Fruit fly (Drosophila melanogaster) whole organism, pupa: Measurements from ENCODE around the gene CG8925.

ENCODE experiments used
- CG10348 ChIP-seq: fragments of 200-800 bp; sonication (Bioruptor generic); IDR thresholded peaks from 2 replicates; pipeline ENCODE4 v1.3.6; 2022; ENCODE audit warnings: missing biosample characterization, missing genetic modification characterization
- CG12605 ChIP-seq: fragments of 200-800 bp; sonication (Bioruptor generic); IDR thresholded peaks from 2 replicates; pipeline ENCODE4 v1.3.6; 2022; ENCODE audit warnings: missing biosample characterization, missing genetic modification characterization
- CG13204 ChIP-seq: fragments of 200-800 bp; sonication (Bioruptor generic); optimal IDR thresholded peaks from 2 replicates; lab custom pipeline; 2018; ENCODE audit warnings: missing biosample characterization, mild to moderate bottlenecking, missing genetic modification characterization, moderate library complexity
- CG14655 ChIP-seq: fragments of 200-800 bp; sonication (Bioruptor generic); optimal IDR thresholded peaks from 3 replicates; lab custom pipeline; 2017; ENCODE audit warnings: mild to moderate bottlenecking, missing biosample characterization, missing genetic modification reagents, missing genetic modification characterization
- CG15710 ChIP-seq: fragments of 200-800 bp; sonication (Bioruptor generic); optimal IDR thresholded peaks from 2 replicates; lab custom pipeline; 2018; ENCODE audit warnings: missing biosample characterization, mild to moderate bottlenecking, missing genetic modification characterization, moderate library complexity
- CG17806 ChIP-seq: fragments of 200-800 bp; sonication (Bioruptor generic); optimal IDR thresholded peaks from 2 replicates; lab custom pipeline; 2018; ENCODE audit warnings: missing biosample characterization, mild to moderate bottlenecking, missing genetic modification characterization, moderate library complexity
- CG32121 ChIP-seq: fragments of 200-800 bp; sonication (Bioruptor generic); IDR thresholded peaks from 2 replicates; pipeline ENCODE4 v1.3.6; 2022; ENCODE audit warnings: missing biosample characterization, missing genetic modification characterization
- CG34367 ChIP-seq: fragments of 200-800 bp; sonication (Bioruptor generic); optimal IDR thresholded peaks from 2 replicates; lab custom pipeline; 2018; ENCODE audit warnings: missing biosample characterization, mild to moderate bottlenecking, missing genetic modification characterization
- CG4496 ChIP-seq: fragments of 200-800 bp; sonication (Bioruptor generic); IDR thresholded peaks from 3 replicates; pipeline ENCODE4 v1.3.6; 2022; ENCODE audit warnings: missing biosample characterization, missing genetic modification characterization
- CG8159 ChIP-seq: fragments of 200-800 bp; sonication (Bioruptor generic); optimal IDR thresholded peaks from 3 replicates; lab custom pipeline; 2018; ENCODE audit warnings: missing biosample characterization, mild to moderate bottlenecking, missing genetic modification characterization, moderate library complexity
- CG8301 ChIP-seq: fragments of 200-800 bp; sonication (Bioruptor generic); optimal IDR thresholded peaks from 2 replicates; lab custom pipeline; 2018; ENCODE audit warnings: missing biosample characterization, mild to moderate bottlenecking, missing genetic modification characterization
- CG9948 ChIP-seq: fragments of 200-800 bp; sonication (Bioruptor generic); optimal IDR thresholded peaks from 2 replicates; lab custom pipeline; 2018; ENCODE audit warnings: missing biosample characterization, mild to moderate bottlenecking, missing genetic modification characterization, moderate library complexity
- D1 ChIP-seq: fragments of 200-800 bp; sonication (Bioruptor generic); optimal IDR thresholded peaks from 2 replicates; lab custom pipeline; 2018; ENCODE audit warnings: missing biosample characterization, mild to moderate bottlenecking, missing genetic modification characterization, moderate library complexity
- EcR ChIP-seq: fragments of 200-800 bp; sonication (Bioruptor generic); optimal IDR thresholded peaks from 3 replicates; lab custom pipeline; 2019; ENCODE audit warnings: missing biosample characterization, missing genetic modification characterization, mild to moderate bottlenecking, moderate library complexity, missing genetic modification reagents
- Ets98B ChIP-seq: fragments of 200-800 bp; sonication (Bioruptor generic); IDR thresholded peaks from 2 replicates; pipeline ENCODE4 v1.3.6; 2022; ENCODE audit warnings: missing biosample characterization, missing genetic modification characterization
- Pif1A ChIP-seq: fragments of 200-800 bp; sonication (Bioruptor generic); optimal IDR thresholded peaks from 3 replicates; lab custom pipeline; 2016; ENCODE audit warnings: missing biosample characterization, missing genetic modification characterization
- Pif1B ChIP-seq: fragments of 200-800 bp; sonication (Bioruptor generic); optimal IDR thresholded peaks from 3 replicates; lab custom pipeline; 2016; ENCODE audit warnings: missing biosample characterization, missing genetic modification characterization
- Snoo ChIP-seq: fragments of 200-800 bp; sonication (Bioruptor generic); optimal IDR thresholded peaks from 3 replicates; lab custom pipeline; 2017; ENCODE audit warnings: missing biosample characterization, mild to moderate bottlenecking, missing genetic modification characterization, inconsistent platforms
- fd96Ca ChIP-seq: fragments of 200-800 bp; sonication (Bioruptor generic); IDR thresholded peaks from 3 replicates; pipeline ENCODE4 v1.3.6; 2022; ENCODE audit warnings: missing biosample characterization, missing genetic modification characterization
- gl ChIP-seq: fragments of 200-800 bp; sonication (Bioruptor generic); optimal IDR thresholded peaks from 2 replicates; lab custom pipeline; 2018; ENCODE audit warnings: missing biosample characterization, mild to moderate bottlenecking, missing genetic modification characterization
- rn ChIP-seq: fragments of 200-800 bp; sonication (Bioruptor generic); IDR thresholded peaks from 2 replicates; pipeline ENCODE4 v1.3.6; 2022; ENCODE audit warnings: missing biosample characterization, missing genetic modification characterization

Gene CG8925

dm6 chr3R:16156032-16156431 is 15.8 kb upstream of the CG8925 start:
- TF ChIP-seq fd96Ca (no peak), CG32121 (GFP tag; lab: Robert Waterston, UW) (no peak), CG13204 (GFP tag; lab: Kevin White, UChicago) (no peak), CG14655 (GFP tag; lab: Kevin White, UChicago) (no peak), CG12605 (GFP tag; lab: Robert Waterston, UW) (no peak), CG34367 (no peak), CG10348 (GFP tag; lab: Robert Waterston, UW) (no peak), Ets98B (no peak), EcR (no peak), Snoo (no peak)

- TF ChIP-seq D1 (tag; lab: Kevin White, UChicago): peak; percentile 52
- TF ChIP-seq CG32121 (GFP tag; lab: Robert Waterston, UW): peak; percentile 55; the same call in 1 of the 2 replicates
- TF ChIP-seq Pif1A (GFP tag; lab: Kevin White, UChicago): peak; percentile 67
- peak; percentile 50 for TF ChIP-seq CG4496 (GFP tag; lab: Robert Waterston, UW)
- TF ChIP-seq EcR: no peak
- no peak for TF ChIP-seq CG10348 (GFP tag; lab: Robert Waterston, UW)
- peak; percentile 59 for TF ChIP-seq CG12605 (GFP tag; lab: Robert Waterston, UW)
- TF ChIP-seq CG9948 (tag; lab: Kevin White, UChicago): peak; percentile 54
- TF ChIP-seq CG17806 (tag; lab: Kevin White, UChicago): peak; percentile 57
- peak; percentile 17; the same call in 1 of the 2 replicates for TF ChIP-seq Ets98B
- 0 out of 3 replicates have a peak, but pooled peaks have one; percentile 48 for TF ChIP-seq fd96Ca
- TF ChIP-seq gl: no peak
- TF ChIP-seq rn (GFP tag; lab: Robert Waterston, UW): no peak
- TF ChIP-seq CG15710 (tag; lab: Kevin White, UChicago): peak; percentile 65
- peak; percentile 70 for TF ChIP-seq CG13204 (GFP tag; lab: Kevin White, UChicago)
- peak; percentile 51 for TF ChIP-seq Pif1B (GFP tag; lab: Kevin White, UChicago)
- TF ChIP-seq CG8159 (tag; lab: Kevin White, UChicago): peak; percentile 73
- peak; percentile 25 for TF ChIP-seq CG34367
- peak; percentile 73 for TF ChIP-seq CG8301 (tag; lab: Kevin White, UChicago)
- peak; percentile 63 for TF ChIP-seq Snoo
- peak; percentile 74 for TF ChIP-seq CG14655 (GFP tag; lab: Kevin White, UChicago)
Measured at dm6 chr3R:16157564-16158242, 14.1 kb upstream of the CG8925 start.

- no peak for TF ChIP-seq Pif1B (GFP tag; lab: Kevin White, UChicago)
- no peak for TF ChIP-seq CG8301 (tag; lab: Kevin White, UChicago)
- TF ChIP-seq CG15710 (tag; lab: Kevin White, UChicago): no peak
- no peak for TF ChIP-seq EcR
- TF ChIP-seq CG34367: no peak
- no peak for TF ChIP-seq Ets98B
- TF ChIP-seq CG13204 (GFP tag; lab: Kevin White, UChicago): no peak
- no peak for TF ChIP-seq CG12605 (GFP tag; lab: Robert Waterston, UW)
- TF ChIP-seq CG9948 (tag; lab: Kevin White, UChicago): no peak
- no peak for TF ChIP-seq CG32121 (GFP tag; lab: Robert Waterston, UW)
- no peak for TF ChIP-seq Snoo
- no peak for TF ChIP-seq CG4496 (GFP tag; lab: Robert Waterston, UW)
- no peak for TF ChIP-seq gl
- no peak for TF ChIP-seq CG17806 (tag; lab: Kevin White, UChicago)
- TF ChIP-seq D1 (tag; lab: Kevin White, UChicago): no peak
- no peak for TF ChIP-seq CG8159 (tag; lab: Kevin White, UChicago)
- no peak for TF ChIP-seq rn (GFP tag; lab: Robert Waterston, UW)
- TF ChIP-seq Pif1A (GFP tag; lab: Kevin White, UChicago): no peak
Measured at dm6 chr3R:16168088-16168487, 3.7 kb upstream of the CG8925 start.

- TF ChIP-seq Snoo (no peak), EcR (no peak), CG8301 (tag; lab: Kevin White, UChicago) (no peak), CG34367 (no peak), D1 (tag; lab: Kevin White, UChicago) (no peak), gl (no peak), Ets98B (no peak), CG14655 (GFP tag; lab: Kevin White, UChicago) (no peak), CG4496 (GFP tag; lab: Robert Waterston, UW) (no peak), CG13204 (GFP tag; lab: Kevin White, UChicago) (no peak), CG9948 (tag; lab: Kevin White, UChicago) (no peak), fd96Ca (no peak), CG17806 (tag; lab: Kevin White, UChicago) (no peak)
- TF ChIP-seq, all 21 proteins: peak for 0
Measured at dm6 chr3R:16173500-16173899, 1.7 kb downstream of the CG8925 start.

dm6 chr3R:16176526-16176925 is 4.7 kb downstream of the CG8925 start:
- TF ChIP-seq fd96Ca (no peak), gl (no peak), EcR (no peak), CG4496 (GFP tag; lab: Robert Waterston, UW) (no peak), Pif1A (GFP tag; lab: Kevin White, UChicago) (no peak), CG10348 (GFP tag; lab: Robert Waterston, UW) (no peak), CG12605 (GFP tag; lab: Robert Waterston, UW) (no peak), CG13204 (GFP tag; lab: Kevin White, UChicago) (no peak), CG8301 (tag; lab: Kevin White, UChicago) (no peak), Pif1B (GFP tag; lab: Kevin White, UChicago) (no peak)
